Fruit fly (Drosophila melanogaster) whole organism, prepupa: ENCODE results near the gene CG34125.

Experiments used
- CG4318 ChIP-seq: fragments of 200-800 bp; sonication (Bioruptor generic); optimal IDR thresholded peaks from 3 replicates; lab custom pipeline; 2017; ENCODE audit warnings: missing biosample characterization, mild to moderate bottlenecking, missing genetic modification characterization
- Lpt ChIP-seq: fragments of 200-800 bp; sonication (Bioruptor generic); optimal IDR thresholded peaks from 3 replicates; lab custom pipeline; 2016; ENCODE audit warnings: missing biosample characterization, missing genetic modification characterization
- spab ChIP-seq: fragments of 200-800 bp; sonication (Bioruptor generic); optimal IDR thresholded peaks from 2 replicates; lab custom pipeline; 2017; ENCODE audit warnings: missing biosample characterization, mild to moderate bottlenecking, missing genetic modification characterization, missing genetic modification reagents

DNA sequence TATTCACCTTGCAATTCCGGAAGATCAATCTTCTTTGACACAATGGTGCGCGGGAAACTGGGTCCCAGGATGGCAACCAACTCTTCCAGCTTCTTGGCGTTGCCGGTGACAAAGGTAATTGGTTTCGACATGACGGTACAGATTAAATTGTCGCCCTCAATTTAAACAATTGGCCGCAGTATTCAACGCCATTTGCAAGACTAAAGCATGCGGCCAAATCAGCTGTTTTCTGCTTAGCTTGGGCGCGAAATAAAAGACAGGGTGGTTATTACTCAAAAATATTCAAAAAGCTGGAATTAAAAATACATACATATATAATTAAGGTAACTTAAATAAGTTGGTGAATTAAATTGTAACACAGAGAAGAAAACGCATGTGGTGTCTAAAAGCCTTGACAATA, 13.7 kb downstream of the CG34125 start, which contains the start of gene CG8891:
- TF ChIP-seq CG4318 (no peak), spab (GFP tag; lab: Kevin White, UChicago) (no peak), Lpt (GFP tag; lab: Kevin White, UChicago) (no peak)
